Worm (Caenorhabditis elegans) whole organism, L4 larva: ENCODE data around the gene R02F11.1.

Experiments used
- D1046.2 ChIP-seq: fragments of 200-800 bp; sonication (Bioruptor generic); IDR thresholded peaks from 2 replicates; pipeline ENCODE4 v1.3.6; 2022; ENCODE audit warnings: missing genetic modification characterization, missing compliant biosample characterization
- F10B5.3 ChIP-seq: sonication (generic microtip); optimal IDR thresholded peaks from 2 replicates; lab custom pipeline; 2016; ENCODE audit warnings: mild to moderate bottlenecking, missing genetic modification characterization, missing compliant biosample characterization
- F44E2.7 ChIP-seq: fragments of 200-800 bp; sonication (Bioruptor generic); IDR thresholded peaks from 2 replicates; pipeline ENCODE4 v2.1.2; 2022; ENCODE audit warnings: missing genetic modification characterization, missing compliant biosample characterization
- R02D3.7 ChIP-seq: fragments of 150-350 bp; sonication (generic microtip); optimal IDR thresholded peaks from 3 replicates; lab custom pipeline; 2014; ENCODE audit warnings: missing biosample characterization, missing genetic modification characterization
- T20F7.1 ChIP-seq: fragments of 200-800 bp; sonication (Bioruptor generic); optimal IDR thresholded peaks from 2 replicates; lab custom pipeline; 2018; ENCODE audit warnings: mild to moderate bottlenecking, missing genetic modification characterization, missing compliant biosample characterization
- T26A8.4 ChIP-seq: fragments of 200-800 bp; sonication (Bioruptor generic); IDR thresholded peaks from 2 replicates; pipeline ENCODE4 v1.3.6; 2022; ENCODE audit warnings: missing genetic modification characterization, missing compliant biosample characterization
- Y48G9A.11 ChIP-seq: fragments of 200-800 bp; sonication (Bioruptor generic); IDR thresholded peaks from 2 replicates; pipeline ENCODE4 v1.3.6; 2022; ENCODE audit warnings: missing genetic modification reagents, missing genetic modification characterization, missing compliant biosample characterization
- arid-1 ChIP-seq: fragments of 200-800 bp; sonication (Bioruptor generic); conservative IDR thresholded peaks from 2 replicates; pipeline ENCODE4 v1.3.6; 2022; ENCODE audit warnings: missing genetic modification reagents, missing genetic modification characterization, missing compliant biosample characterization
- ceh-28 ChIP-seq: fragments of 150-350 bp; optimal IDR thresholded peaks from 2 replicates; lab custom pipeline; 2014; ENCODE audit warnings: missing biosample characterization, missing genetic modification reagents, missing genetic modification characterization
- ceh-44 ChIP-seq: fragments of 200-800 bp; sonication (Bioruptor generic); IDR thresholded peaks from 2 replicates; pipeline ENCODE4 v1.3.6; 2022; ENCODE audit warnings: missing genetic modification reagents, missing genetic modification characterization, missing compliant biosample characterization
- ceh-62 ChIP-seq: sonication (generic microtip); optimal IDR thresholded peaks from 2 replicates; lab custom pipeline; 2017; ENCODE audit warnings: missing biosample characterization, missing genetic modification characterization
- cey-2 ChIP-seq: sonication (generic microtip); optimal IDR thresholded peaks from 3 replicates; lab custom pipeline; 2017; ENCODE audit warnings: missing genetic modification characterization, mild to moderate bottlenecking, missing compliant biosample characterization, antibody characterized with exemption, borderline replicate concordance; ENCODE audit not compliant: insufficient read depth
- ctbp-1 ChIP-seq: fragments of 200-800 bp; sonication (Bioruptor generic); IDR thresholded peaks from 2 replicates; pipeline ENCODE4 v1.3.6; 2022; ENCODE audit warnings: missing genetic modification reagents, missing genetic modification characterization, missing compliant biosample characterization
- daf-19 ChIP-seq: fragments of 200-800 bp; sonication (Bioruptor generic); conservative IDR thresholded peaks from 2 replicates; pipeline ENCODE4 v1.3.6; 2022; ENCODE audit warnings: missing genetic modification characterization, missing compliant biosample characterization
- daf-8 ChIP-seq: fragments of 200-800 bp; sonication (Bioruptor generic); IDR thresholded peaks from 2 replicates; pipeline ENCODE4 v1.3.6; 2022; ENCODE audit warnings: missing genetic modification characterization, missing compliant biosample characterization
- dmd-8 ChIP-seq: fragments of 200-800 bp; sonication (Bioruptor generic); IDR thresholded peaks from 2 replicates; pipeline ENCODE4 v1.3.6; 2022; ENCODE audit warnings: missing genetic modification characterization, missing compliant biosample characterization
- dmd-9 ChIP-seq: fragments of 200-800 bp; sonication (Bioruptor generic); IDR thresholded peaks from 2 replicates; pipeline ENCODE4 v1.3.6; 2022; ENCODE audit warnings: missing genetic modification reagents, missing genetic modification characterization, missing compliant biosample characterization
- fos-1 ChIP-seq: fragments of 150-350 bp; optimal IDR thresholded peaks from 2 replicates; lab custom pipeline; 2014; ENCODE audit warnings: missing biosample characterization, missing genetic modification characterization
- gei-8 ChIP-seq: fragments of 200-800 bp; sonication (Bioruptor generic); optimal IDR thresholded peaks from 2 replicates; lab custom pipeline; 2018; ENCODE audit warnings: mild to moderate bottlenecking, missing genetic modification characterization, missing compliant biosample characterization
- hmg-1.1 ChIP-seq: fragments of 200-800 bp; sonication (Bioruptor generic); IDR thresholded peaks from 2 replicates; pipeline ENCODE4 v1.3.6; 2022; ENCODE audit warnings: missing genetic modification reagents, missing genetic modification characterization, missing compliant biosample characterization
- jun-1 ChIP-seq: fragments of 150-350 bp; optimal IDR thresholded peaks from 2 replicates; lab custom pipeline; 2014; ENCODE audit warnings: missing biosample characterization, missing genetic modification reagents, missing genetic modification characterization
- lim-7 ChIP-seq: fragments of 200-800 bp; sonication (Bioruptor generic); IDR thresholded peaks from 2 replicates; pipeline ENCODE4 v1.3.6; 2022; ENCODE audit warnings: missing genetic modification characterization, missing compliant biosample characterization
- lin-13 ChIP-seq: fragments of 150-350 bp; optimal IDR thresholded peaks from 2 replicates; lab custom pipeline; 2014; ENCODE audit warnings: missing biosample characterization, missing genetic modification reagents, missing genetic modification characterization
- lin-29 ChIP-seq: fragments of 200-800 bp; sonication (Bioruptor generic); IDR thresholded peaks from 2 replicates; pipeline ENCODE4 v1.3.6; 2022; ENCODE audit warnings: missing genetic modification reagents, missing genetic modification characterization, missing compliant biosample characterization
- lin-39 ChIP-seq: fragments of 150-350 bp; optimal IDR thresholded peaks from 2 replicates; lab custom pipeline; 2014; ENCODE audit warnings: missing biosample characterization, missing genetic modification reagents, missing genetic modification characterization
- lir-3 ChIP-seq: sonication (generic microtip); optimal IDR thresholded peaks from 2 replicates; lab custom pipeline; 2016; ENCODE audit warnings: mild to moderate bottlenecking, missing genetic modification characterization, missing compliant biosample characterization
- madf-5 ChIP-seq, 2 experiments: fragments of 200-800 bp; sonication (Bioruptor generic); IDR thresholded peaks; 2 replicates each; pipeline ENCODE4 v1.3.6; 2022; ENCODE audit warnings: missing compliant biosample characterization in 2 of 2, missing genetic modification characterization in 2 of 2
- madf-9 ChIP-seq: fragments of 200-800 bp; sonication (Bioruptor generic); conservative IDR thresholded peaks from 2 replicates; pipeline ENCODE4 v1.3.6; 2022; ENCODE audit warnings: missing genetic modification reagents, missing genetic modification characterization, missing compliant biosample characterization
- mdl-1 ChIP-seq, 2 experiments: fragments of 150-350 bp in 1 of 2; sonication (generic microtip) in 1 of 2; optimal IDR thresholded peaks; 2 replicates each; lab custom pipeline; 2014 to 2017; ENCODE audit warnings: missing biosample characterization in 2 of 2, missing genetic modification characterization in 2 of 2
- mdt-29 ChIP-seq: fragments of 200-800 bp; sonication (Bioruptor generic); IDR thresholded peaks from 2 replicates; pipeline ENCODE4 v1.3.6; 2022; ENCODE audit warnings: missing genetic modification reagents, missing genetic modification characterization, missing compliant biosample characterization
- mep-1 ChIP-seq: fragments of 150-350 bp; sonication (generic microtip); optimal IDR thresholded peaks from 3 replicates; lab custom pipeline; 2014; ENCODE audit warnings: missing biosample characterization, missing genetic modification characterization
- mes-2 ChIP-seq: sonication (generic microtip); optimal IDR thresholded peaks from 2 replicates; lab custom pipeline; 2016; ENCODE audit warnings: missing genotype, mild to moderate bottlenecking, missing genetic modification characterization, missing compliant biosample characterization; ENCODE audit not compliant: poor library complexity, severe bottlenecking
- nhr-10 ChIP-seq: fragments of 150-350 bp; optimal IDR thresholded peaks from 2 replicates; lab custom pipeline; 2014; ENCODE audit warnings: missing biosample characterization, missing genetic modification characterization
- nhr-102 ChIP-seq: sonication (generic microtip); optimal IDR thresholded peaks from 2 replicates; lab custom pipeline; 2016; ENCODE audit warnings: mild to moderate bottlenecking, missing genetic modification characterization, moderate library complexity, missing compliant biosample characterization
- nhr-11 ChIP-seq: fragments of 150-350 bp; optimal IDR thresholded peaks from 2 replicates; lab custom pipeline; 2014; ENCODE audit warnings: missing biosample characterization, missing genetic modification characterization
- nhr-41 ChIP-seq: fragments of 200-800 bp; sonication (Bioruptor generic); IDR thresholded peaks from 2 replicates; pipeline ENCODE4 v1.3.6; 2022; ENCODE audit warnings: missing genetic modification reagents, missing genetic modification characterization, missing compliant biosample characterization
- nhr-6 ChIP-seq: fragments of 150-350 bp; optimal IDR thresholded peaks from 2 replicates; lab custom pipeline; 2014; ENCODE audit warnings: missing biosample characterization, missing genetic modification characterization
- nhr-76 ChIP-seq: fragments of 150-350 bp; optimal IDR thresholded peaks from 2 replicates; lab custom pipeline; 2014; ENCODE audit warnings: missing biosample characterization, missing genetic modification characterization
- pha-4 ChIP-seq, 2 experiments: fragments of 150-350 bp in 1 of 2; fragments of 200-800 bp in 1 of 2; sonication (Bioruptor generic) in 1 of 2; IDR thresholded peaks in 1 of 2; optimal IDR thresholded peaks in 1 of 2; 2 replicates each; pipeline versions ENCODE4 v1.3.6 to Lab custom; 2014 to 2022; ENCODE audit warnings: missing genetic modification characterization in 2 of 2, missing genetic modification reagents in 2 of 2, missing biosample characterization in 1 of 2, missing compliant biosample characterization in 1 of 2
- php-3 ChIP-seq: fragments of 200-800 bp; sonication (Bioruptor generic); IDR thresholded peaks from 2 replicates; pipeline ENCODE4 v1.3.6; 2022; ENCODE audit warnings: missing genetic modification reagents, missing genetic modification characterization, missing compliant biosample characterization
- saeg-2 ChIP-seq: fragments of 200-800 bp; sonication (Bioruptor generic); IDR thresholded peaks from 2 replicates; pipeline ENCODE4 v1.3.6; 2022; ENCODE audit warnings: missing genetic modification reagents, missing genetic modification characterization, missing compliant biosample characterization
- set-16 ChIP-seq: fragments of 200-800 bp; sonication (Bioruptor generic); IDR thresholded peaks from 2 replicates; pipeline ENCODE4 v1.3.6; 2022; ENCODE audit warnings: missing genetic modification reagents, missing genetic modification characterization, missing compliant biosample characterization
- snpc-1.2 ChIP-seq: fragments of 200-800 bp; sonication (Bioruptor generic); IDR thresholded peaks from 2 replicates; pipeline ENCODE4 v1.3.6; 2022; ENCODE audit warnings: missing genetic modification reagents, missing genetic modification characterization, missing compliant biosample characterization
- spr-1 ChIP-seq: sonication (generic microtip); optimal IDR thresholded peaks from 2 replicates; lab custom pipeline; 2016; ENCODE audit warnings: mild to moderate bottlenecking, missing genetic modification characterization, missing compliant biosample characterization
- spr-3 ChIP-seq: fragments of 200-800 bp; sonication (Bioruptor generic); optimal IDR thresholded peaks from 2 replicates; lab custom pipeline; 2018; ENCODE audit warnings: mild to moderate bottlenecking, missing genetic modification characterization, missing compliant biosample characterization
- unc-39 ChIP-seq: sonication (generic microtip); optimal IDR thresholded peaks from 2 replicates; lab custom pipeline; 2017; ENCODE audit warnings: missing biosample characterization, missing genetic modification characterization
- vab-7 ChIP-seq: fragments of 200-800 bp; sonication (Bioruptor generic); IDR thresholded peaks from 2 replicates; pipeline ENCODE4 v1.3.6; 2022; ENCODE audit warnings: missing genetic modification reagents, missing genetic modification characterization, missing compliant biosample characterization
- zfp-2 ChIP-seq: sonication (generic microtip); optimal IDR thresholded peaks from 2 replicates; lab custom pipeline; 2016; ENCODE audit warnings: mild to moderate bottlenecking, missing genetic modification characterization, missing compliant biosample characterization
- zip-2 ChIP-seq: fragments of 150-350 bp; optimal IDR thresholded peaks from 2 replicates; lab custom pipeline; 2014; ENCODE audit warnings: missing biosample characterization, missing genetic modification characterization
- ztf-7 ChIP-seq: fragments of 150-350 bp; optimal IDR thresholded peaks from 2 replicates; lab custom pipeline; 2014; ENCODE audit warnings: missing biosample characterization, missing genetic modification characterization

R02F11.1 gene

ce11 chrV:4826710-4827380, 26.0 kb downstream of the R02F11.1 start, which contains the start of the genes hsp-6 and C37H5.5 (continued):
- TF ChIP-seq vab-7 (GFP tag; lab: Robert Waterston, UW) (0 out of 2 replicates have a peak, but pooled peaks have one; percentile 36), daf-8 (GFP tag; lab: Robert Waterston, UW) (no peak), arid-1 (GFP tag; lab: Robert Waterston, UW) (peak; percentile 59; the same call in 1 of the 2 replicates), spr-1 (peak; percentile 70), nhr-41 (GFP tag; lab: Robert Waterston, UW) (no peak), hmg-1.1 (peak; percentile 76), cey-2 (tag; lab: Kevin White, UChicago) (no peak), lin-13 (GFP tag; lab: Kevin White, UChicago) (peak; percentile 86), madf-5 (GFP tag; IDR thresholded peaks at IDR 0.05; lab: Robert Waterston, UW) (no peak), lir-3 (tag; lab: Kevin White, UChicago) (no peak), dmd-8 (GFP tag; lab: Robert Waterston, UW) (no peak), nhr-11 (peak; percentile 18), nhr-76 (no peak), F10B5.3 (tag; lab: Kevin White, UChicago) (no peak), T20F7.1 (no peak), nhr-10 (tag; lab: Kevin White, UChicago) (no peak), unc-39 (tag; lab: Kevin White, UChicago) (no peak), lin-29 (no peak), mes-2 (tag; lab: Kevin White, UChicago) (peak; percentile 92), set-16 (GFP tag; lab: Robert Waterston, UW) (no peak), mdt-29 (GFP tag; lab: Robert Waterston, UW) (peak; percentile 91), spr-3 (peak; percentile 7), ceh-44 (peak; percentile 23; the same call in 1 of the 2 replicates), ceh-28 (no peak), R02D3.7 (tag; lab: Kevin White, UChicago) (no peak), Y48G9A.11 (no peak), mep-1 (tag; lab: Kevin White, UChicago) (peak; percentile 92), dmd-9 (no peak), lim-7 (GFP tag; lab: Robert Waterston, UW) (no peak), madf-9 (GFP tag; lab: Robert Waterston, UW) (0 out of 2 replicates have a peak, but pooled peaks have one; percentile 25), nhr-102 (tag; lab: Kevin White, UChicago) (peak; percentile 59), zip-2 (tag; lab: Kevin White, UChicago) (no peak), daf-19 (GFP tag; lab: Robert Waterston, UW) (no peak), fos-1 (tag; lab: Kevin White, UChicago) (no peak), php-3 (GFP tag; lab: Robert Waterston, UW) (0 out of 2 replicates have a peak, but pooled peaks have one; percentile 29), D1046.2 (GFP tag; lab: Robert Waterston, UW) (no peak), F44E2.7 (GFP tag; lab: Robert Waterston, UW) (no peak), T26A8.4 (GFP tag; lab: Robert Waterston, UW) (peak; percentile 68), pha-4 (GFP tag; IDR thresholded peaks at IDR 0.05; lab: Robert Waterston, UW) (peak; percentile 70), pha-4 (tag; optimal IDR thresholded peaks at IDR 0.05; lab: Kevin White, UChicago) (no peak), jun-1 (no peak), saeg-2 (GFP tag; lab: Robert Waterston, UW) (no peak), nhr-6 (peak; percentile 88), ctbp-1 (GFP tag; lab: Robert Waterston, UW) (no peak), zfp-2 (tag; lab: Kevin White, UChicago) (no peak), mdl-1 (tag; optimal IDR thresholded peaks at IDR 0.05; lab: Kevin White, UChicago) (peak in 1 of 2 experiments; percentile 78), lin-39 (tag; lab: Kevin White, UChicago) (no peak), snpc-1.2 (GFP tag; lab: Robert Waterston, UW) (no peak), ztf-7 (peak; percentile 27), gei-8 (no peak), ceh-62 (tag; lab: Kevin White, UChicago) (no peak)
